Fruit fly (Drosophila melanogaster) whole organism, embryonic: ENCODE measurements around the gene COX5B.

Source experiments
- Abd-B ChIP-seq: fragments of 200-800 bp; sonication (Bioruptor generic); optimal IDR thresholded peaks from 2 replicates; lab custom pipeline; 2018; ENCODE audit warnings: missing biosample characterization, mild to moderate bottlenecking, missing genetic modification characterization, moderate library complexity
- Bgb ChIP-seq: fragments of 200-800 bp; sonication (Bioruptor generic); IDR thresholded peaks from 2 replicates; pipeline ENCODE4 v1.3.6; 2022; ENCODE audit warnings: missing biosample characterization, missing genetic modification characterization; ENCODE audit not compliant: partially characterized antibody
- CG10462 ChIP-seq: fragments of 200-800 bp; sonication (Bioruptor generic); optimal IDR thresholded peaks from 2 replicates; lab custom pipeline; 2016; ENCODE audit warnings: missing biosample characterization, missing genetic modification characterization
- CG10979 ChIP-seq: fragments of 200-800 bp; sonication (Bioruptor generic); optimal IDR thresholded peaks from 2 replicates; lab custom pipeline; 2018; ENCODE audit warnings: missing biosample characterization, mild to moderate bottlenecking, missing genetic modification characterization, moderate library complexity
- CG12236 ChIP-seq: fragments of 200-800 bp; sonication (Bioruptor generic); optimal IDR thresholded peaks from 2 replicates; lab custom pipeline; 2016; ENCODE audit warnings: missing biosample characterization, missing genetic modification characterization
- CG12942 ChIP-seq: fragments of 200-800 bp; sonication (Bioruptor generic); optimal IDR thresholded peaks from 3 replicates; lab custom pipeline; 2016; ENCODE audit warnings: missing biosample characterization, missing genetic modification characterization
- CG13123 ChIP-seq: fragments of 200-800 bp; sonication (Bioruptor generic); optimal IDR thresholded peaks from 2 replicates; lab custom pipeline; 2016; ENCODE audit warnings: missing biosample characterization, missing genetic modification characterization
- CG13287 ChIP-seq: fragments of 200-800 bp; sonication (Bioruptor generic); IDR thresholded peaks from 2 replicates; pipeline ENCODE4 v1.3.6; 2022; ENCODE audit warnings: missing biosample characterization, missing genetic modification characterization; ENCODE audit not compliant: partially characterized antibody
- CG14050 ChIP-seq: fragments of 200-800 bp; sonication (Bioruptor generic); IDR thresholded peaks from 3 replicates; pipeline ENCODE4 v1.3.6; 2022; ENCODE audit warnings: missing biosample characterization, missing genetic modification characterization
- CG15011 ChIP-seq: fragments of 200-800 bp; sonication (Bioruptor generic); optimal IDR thresholded peaks from 3 replicates; lab custom pipeline; 2018; ENCODE audit warnings: missing biosample characterization, mild to moderate bottlenecking, missing genetic modification characterization
- CG1529 ChIP-seq: fragments of 200-800 bp; sonication (Bioruptor generic); optimal IDR thresholded peaks from 3 replicates; lab custom pipeline; 2018; ENCODE audit warnings: missing biosample characterization, missing genetic modification characterization
- CG16813 ChIP-seq: fragments of 200-800 bp; sonication (Bioruptor generic); IDR thresholded peaks from 3 replicates; pipeline ENCODE4 v1.3.6; 2022; ENCODE audit warnings: missing biosample characterization, missing genetic modification characterization; ENCODE audit not compliant: partially characterized antibody
- CG16863 ChIP-seq: fragments of 200-800 bp; sonication (Bioruptor generic); optimal IDR thresholded peaks from 3 replicates; lab custom pipeline; 2016; ENCODE audit warnings: missing biosample characterization, missing genetic modification characterization
- CG17612 ChIP-seq: fragments of 200-800 bp; sonication (Bioruptor generic); IDR thresholded peaks from 2 replicates; pipeline ENCODE4 v1.3.6; 2022; ENCODE audit warnings: missing biosample characterization, missing genetic modification characterization
- CG18262 ChIP-seq: fragments of 200-800 bp; optimal IDR thresholded peaks from 3 replicates; lab custom pipeline; 2019; ENCODE audit warnings: missing biosample characterization, mild to moderate bottlenecking, missing genetic modification characterization, moderate library complexity
- CG2120 ChIP-seq: fragments of 200-800 bp; sonication (Bioruptor generic); optimal IDR thresholded peaks from 3 replicates; lab custom pipeline; 2016; ENCODE audit warnings: missing biosample characterization, missing genetic modification characterization
- CG30431 ChIP-seq: fragments of 200-800 bp; sonication (Bioruptor generic); optimal IDR thresholded peaks from 2 replicates; lab custom pipeline; 2017; ENCODE audit warnings: missing biosample characterization, missing genetic modification characterization
- CG32772 ChIP-seq: fragments of 200-800 bp; sonication (Bioruptor generic); IDR thresholded peaks from 2 replicates; pipeline ENCODE4 v1.3.6; 2022; ENCODE audit warnings: missing biosample characterization, missing genetic modification characterization
- CG43689 ChIP-seq: fragments of 200-800 bp; sonication (Bioruptor generic); IDR thresholded peaks from 2 replicates; pipeline ENCODE4 v1.3.6; 2022; ENCODE audit warnings: missing biosample characterization, missing genetic modification characterization
- CG8478 ChIP-seq: fragments of >200 bp; optimal IDR thresholded peaks from 2 replicates; lab custom pipeline; 2018
- CkIIα-i1 ChIP-seq: fragments of 200-800 bp; sonication (Bioruptor generic); IDR thresholded peaks from 2 replicates; pipeline ENCODE4 v1.3.6; 2022; ENCODE audit warnings: missing biosample characterization, missing genetic modification characterization
- Deaf1 ChIP-seq: fragments of 200-800 bp; optimal IDR thresholded peaks from 3 replicates; lab custom pipeline; 2019; ENCODE audit warnings: missing biosample characterization, mild to moderate bottlenecking, missing genetic modification characterization, moderate library complexity
- Ets65A ChIP-seq: fragments of 200-800 bp; sonication (Bioruptor generic); peaks from one replicate; lab custom pipeline; 2016; ENCODE audit warnings: missing biosample characterization, missing genetic modification characterization
- HLH3B ChIP-seq: fragments of 200-800 bp; sonication (Bioruptor generic); IDR thresholded peaks from 2 replicates; pipeline ENCODE4 v1.3.6; 2022; ENCODE audit warnings: missing biosample characterization, missing genetic modification characterization
- Hand ChIP-seq: fragments of 200-800 bp; sonication (Bioruptor generic); optimal IDR thresholded peaks from 2 replicates; lab custom pipeline; 2017; ENCODE audit warnings: mild to moderate bottlenecking, missing biosample characterization, missing genetic modification reagents, missing genetic modification characterization
- Lim3 ChIP-seq: fragments of 200-800 bp; sonication (Bioruptor generic); IDR thresholded peaks from 2 replicates; pipeline ENCODE4 v1.3.6; 2022; ENCODE audit warnings: missing biosample characterization, missing genetic modification characterization
- Mrtf ChIP-seq: fragments of 200-800 bp; sonication (Bioruptor generic); IDR thresholded peaks from 3 replicates; pipeline ENCODE4 v1.3.6; 2022; ENCODE audit warnings: missing biosample characterization, missing genetic modification characterization
- NK7.1 ChIP-seq: fragments of 200-800 bp; sonication (Bioruptor generic); optimal IDR thresholded peaks from 3 replicates; lab custom pipeline; 2016; ENCODE audit warnings: missing biosample characterization, missing genetic modification characterization
- Rx ChIP-seq: fragments of 200-800 bp; sonication (Bioruptor generic); IDR thresholded peaks from 2 replicates; pipeline ENCODE4 v1.3.6; 2022; ENCODE audit warnings: missing biosample characterization, missing genetic modification characterization
- Side ChIP-seq: fragments of 200-800 bp; sonication (Bioruptor generic); optimal IDR thresholded peaks from 2 replicates; lab custom pipeline; 2016; ENCODE audit warnings: missing biosample characterization, missing genetic modification characterization
- Sox100B ChIP-seq: fragments of 200-800 bp; sonication (Bioruptor generic); optimal IDR thresholded peaks from 3 replicates; lab custom pipeline; 2018; ENCODE audit warnings: missing biosample characterization, mild to moderate bottlenecking, missing genetic modification characterization
- Xrp1 ChIP-seq: fragments of 200-800 bp; sonication (Bioruptor generic); IDR thresholded peaks from 2 replicates; pipeline ENCODE4 v1.3.6; 2022; ENCODE audit warnings: missing biosample characterization, missing genetic modification characterization
- ash1 ChIP-seq: fragments of 200-800 bp; sonication (Bioruptor generic); optimal IDR thresholded peaks from 2 replicates; lab custom pipeline; 2018; ENCODE audit warnings: missing biosample characterization, mild to moderate bottlenecking, missing genetic modification characterization
- ci ChIP-seq: fragments of 200-800 bp; sonication (Bioruptor generic); IDR thresholded peaks from 3 replicates; pipeline ENCODE4 v1.3.6; 2022; ENCODE audit warnings: missing biosample characterization, missing genetic modification characterization
- eve ChIP-seq, 2 experiments: fragments of >200 bp; optimal IDR thresholded peaks; 2 replicates each; lab custom pipeline; 2017; ENCODE audit warnings: missing biosample characterization in 2 of 2, missing genetic modification characterization in 2 of 2
- fu2 ChIP-seq: fragments of 200-800 bp; sonication (Bioruptor generic); optimal IDR thresholded peaks from 2 replicates; lab custom pipeline; 2016; ENCODE audit warnings: missing biosample characterization, missing genetic modification characterization
- insv ChIP-seq, 2 experiments: fragments of 200-800 bp; sonication (Bioruptor generic); optimal IDR thresholded peaks; 3 replicates each; lab custom pipeline; 2016 to 2018; ENCODE audit warnings: missing biosample characterization in 2 of 2, missing genetic modification characterization in 2 of 2
- ken ChIP-seq: fragments of 200-800 bp; sonication (Bioruptor generic); IDR thresholded peaks from 3 replicates; pipeline ENCODE4 v1.3.6; 2022; ENCODE audit warnings: missing biosample characterization, missing genetic modification characterization
- lbe ChIP-seq: fragments of 200-800 bp; sonication (Bioruptor generic); optimal IDR thresholded peaks from 2 replicates; lab custom pipeline; 2016; ENCODE audit warnings: missing biosample characterization, mild to moderate bottlenecking, missing genetic modification characterization
- lov ChIP-seq, 2 experiments: fragments of 200-800 bp in 1 of 2; fragments of >200 bp in 1 of 2; sonication (Bioruptor generic) in 1 of 2; IDR thresholded peaks in 1 of 2; optimal IDR thresholded peaks in 1 of 2; 2 replicates in 1 of 2; 3 replicates in 1 of 2; pipeline versions ENCODE4 v1.3.6 to Lab custom; 2017 to 2022; ENCODE audit warnings: missing biosample characterization in 1 of 2, missing genetic modification characterization in 1 of 2
- pb ChIP-seq: fragments of 200-800 bp; sonication (Bioruptor generic); optimal IDR thresholded peaks from 3 replicates; lab custom pipeline; 2016; ENCODE audit warnings: missing biosample characterization, missing genetic modification characterization
- pnt ChIP-seq: fragments of 200-800 bp; sonication (Bioruptor generic); optimal IDR thresholded peaks from 3 replicates; lab custom pipeline; 2016; ENCODE audit warnings: missing biosample characterization, missing genetic modification characterization
- pros ChIP-seq: fragments of 200-800 bp; sonication (Bioruptor generic); optimal IDR thresholded peaks from 3 replicates; lab custom pipeline; 2019; ENCODE audit warnings: missing biosample characterization, mild to moderate bottlenecking, missing genetic modification characterization, moderate library complexity
- shn ChIP-seq: fragments of 200-800 bp; sonication (Bioruptor generic); optimal IDR thresholded peaks from 3 replicates; lab custom pipeline; 2016; ENCODE audit warnings: missing biosample characterization, missing genetic modification characterization
- sim ChIP-seq: fragments of 200-800 bp; sonication (Bioruptor generic); IDR thresholded peaks from 2 replicates; pipeline ENCODE4 v1.3.6; 2022; ENCODE audit warnings: missing biosample characterization, missing genetic modification characterization
- slp2 ChIP-seq: fragments of 200-800 bp; sonication (Bioruptor generic); optimal IDR thresholded peaks from 2 replicates; lab custom pipeline; 2016; ENCODE audit warnings: missing biosample characterization, missing genetic modification characterization
- usp ChIP-seq: fragments of >200 bp; optimal IDR thresholded peaks from 2 replicates; lab custom pipeline; 2017; ENCODE audit warnings: missing biosample characterization, missing genetic modification characterization
- vvl ChIP-seq: fragments of 200-800 bp; sonication (Bioruptor generic); IDR thresholded peaks from 2 replicates; pipeline ENCODE4 v1.3.6; 2022; ENCODE audit warnings: missing biosample characterization, missing genetic modification characterization

The COX5B gene

DNA sequence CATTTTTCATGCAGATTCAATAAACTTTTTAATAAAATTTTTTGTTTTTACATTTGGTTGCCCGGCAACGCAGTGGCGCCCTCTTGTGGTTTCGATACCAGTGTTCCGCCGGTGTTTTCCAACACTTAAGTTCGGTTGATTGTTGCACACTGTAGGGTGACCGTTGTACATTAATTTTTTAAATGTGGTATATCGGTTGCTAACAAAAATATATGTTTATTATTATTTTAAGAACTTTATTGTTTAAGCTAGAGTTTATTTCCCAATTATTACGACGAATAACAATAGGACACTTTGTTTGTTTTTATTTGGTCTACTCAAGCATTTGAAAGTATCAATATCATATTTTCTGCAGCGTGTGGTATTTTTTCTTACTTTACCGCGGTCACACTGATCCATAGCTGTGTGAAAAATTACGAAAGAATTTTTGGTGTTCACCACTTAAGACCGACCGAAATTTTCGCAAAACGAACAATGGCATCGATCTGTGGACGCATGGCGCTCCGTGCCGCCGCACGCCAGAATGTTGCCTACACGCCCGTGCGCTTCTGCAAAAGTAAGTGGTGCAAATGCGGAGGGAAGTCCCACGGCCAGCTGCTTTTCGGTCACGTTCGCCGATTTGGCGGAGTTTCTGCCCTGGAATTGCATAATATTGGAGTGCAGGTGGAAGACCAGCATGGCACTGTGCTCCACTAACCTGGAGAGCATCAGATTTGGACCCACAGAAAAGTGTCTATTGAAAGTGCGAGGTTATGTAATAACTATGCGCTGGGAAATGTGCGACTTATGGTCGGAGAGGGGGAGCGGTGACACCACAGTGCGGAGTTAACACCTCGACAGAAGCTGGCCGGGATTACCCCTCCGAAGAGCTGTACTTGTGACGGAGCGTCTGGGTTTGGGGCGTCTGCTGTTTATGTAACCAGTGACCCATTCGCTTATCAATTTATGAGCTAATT lies at the start of gene COX5B, which contains the start of gene IFT52 (continued):
- TF ChIP-seq CG12236 (GFP tag; lab: Kevin White, UChicago) = no peak
- peak; percentile 2 for TF ChIP-seq CG2120 (GFP tag; lab: Kevin White, UChicago)
- no peak for TF ChIP-seq CG43689 (GFP tag; lab: Robert Waterston, UW)
- TF ChIP-seq pb (GFP tag; lab: Kevin White, UChicago) = peak; percentile 1
- TF ChIP-seq, all 482 proteins: peak for 284

DNA sequence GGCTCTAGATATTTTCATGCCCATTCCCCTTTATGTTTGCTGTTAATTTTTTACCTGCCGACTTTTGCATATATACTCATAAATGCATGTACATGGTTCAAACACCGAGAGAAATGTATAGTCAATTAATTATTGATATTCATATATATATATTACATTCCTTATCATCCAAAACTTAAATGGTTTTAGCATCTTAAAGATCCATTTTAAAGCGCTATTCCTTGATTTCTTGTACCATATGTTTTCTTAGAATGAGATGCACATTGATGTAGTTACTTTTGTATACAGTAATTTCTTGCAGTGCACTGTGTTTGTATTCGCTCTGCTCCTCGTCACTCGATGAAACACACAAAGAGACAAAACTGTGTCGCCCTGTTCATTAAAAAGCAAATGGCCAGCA lies 48.9 kb upstream of the COX5B start:
- TF ChIP-seq CG10979 (tag; lab: Kevin White, UChicago) (peak; percentile 45), insv (GFP tag; optimal IDR thresholded peaks at IDR 0.05; lab: Kevin White, UChicago) (no peak), ci (0 out of 3 replicates have a peak, but pooled peaks have one; percentile 14), Lim3 (GFP tag; lab: Robert Waterston, UW) (no peak), CG32772 (GFP tag; lab: Robert Waterston, UW) (no peak), CkIIα-i1 (GFP tag; lab: Robert Waterston, UW) (no peak), lbe (GFP tag; lab: Kevin White, UChicago) (no peak), slp2 (GFP tag; lab: Kevin White, UChicago) (no peak), ash1 (GFP tag; lab: Kevin White, UChicago) (no peak), CG8478 (lab: Kevin White, UChicago) (no peak), Hand (GFP tag; lab: Kevin White, UChicago) (no peak), pros (GFP tag; lab: Kevin White, UChicago) (no peak), Abd-B (no peak), CG10462 (GFP tag; lab: Kevin White, UChicago) (no peak), Ets65A (GFP tag; lab: Kevin White, UChicago) (no peak), CG18262 (tag; lab: Kevin White, UChicago) (peak; percentile 51), Bgb (GFP tag; lab: Robert Waterston, UW) (no peak), pb (GFP tag; lab: Kevin White, UChicago) (no peak), sim (GFP tag; lab: Robert Waterston, UW) (no peak), CG12942 (GFP tag; lab: Kevin White, UChicago) (no peak), Side (GFP tag; lab: Kevin White, UChicago) (no peak), Rx (GFP tag; lab: Robert Waterston, UW) (no peak), ken (GFP tag; lab: Robert Waterston, UW) (no peak), CG13287 (GFP tag; lab: Robert Waterston, UW) (no peak), CG1529 (GFP tag; lab: Kevin White, UChicago) (no peak), vvl (GFP tag; lab: Robert Waterston, UW) (no peak), NK7.1 (GFP tag; lab: Kevin White, UChicago) (no peak), fu2 (GFP tag; lab: Kevin White, UChicago) (no peak), shn (no peak), eve (GFP tag; optimal IDR thresholded peaks at IDR 0.05; lab: Kevin White, UChicago) (peak in 1 of 2 experiments; percentile 51), pnt (GFP tag; lab: Kevin White, UChicago) (no peak), CG16863 (no peak), usp (GFP tag; lab: Kevin White, UChicago) (no peak), Deaf1 (tag; lab: Kevin White, UChicago) (no peak), HLH3B (GFP tag; lab: Robert Waterston, UW) (no peak), lov (optimal IDR thresholded peaks at IDR 0.05; lab: Kevin White, UChicago) (no peak), lov (GFP tag; IDR thresholded peaks at IDR 0.05; lab: Robert Waterston, UW) (no peak), Sox100B (GFP tag; lab: Kevin White, UChicago) (peak; percentile 21), CG16813 (GFP tag; lab: Robert Waterston, UW) (no peak), Mrtf (GFP tag; lab: Robert Waterston, UW) (no peak), CG13123 (GFP tag; lab: Kevin White, UChicago) (no peak), CG14050 (GFP tag; lab: Robert Waterston, UW) (no peak), CG17612 (GFP tag; lab: Robert Waterston, UW) (no peak), CG15011 (GFP tag; lab: Kevin White, UChicago) (no peak), Xrp1 (GFP tag; lab: Robert Waterston, UW) (peak; percentile 41; the same call in 1 of the 2 replicates), CG30431 (no peak)
